Worm (Caenorhabditis elegans) whole organism, L2 larva: Measurements from ENCODE around the gene hpo-33.

Experiments
- C34F6.9 ChIP-seq: fragments of 150-350 bp; optimal IDR thresholded peaks from 2 replicates; lab custom pipeline; 2014; ENCODE audit warnings: missing biosample characterization, missing genetic modification characterization
- F13H6.1 ChIP-seq: sonication (generic microtip); optimal IDR thresholded peaks from 2 replicates; lab custom pipeline; 2016; ENCODE audit warnings: missing genetic modification characterization, missing compliant biosample characterization
- Y55F3AM.14 ChIP-seq: fragments of 200-800 bp; sonication (Bioruptor generic); optimal IDR thresholded peaks from 2 replicates; lab custom pipeline; 2018; ENCODE audit warnings: mild to moderate bottlenecking, missing genetic modification characterization, missing compliant biosample characterization
- ZK546.5 ChIP-seq: sonication (generic microtip); optimal IDR thresholded peaks from 2 replicates; lab custom pipeline; 2017; ENCODE audit warnings: missing biosample characterization, missing genetic modification characterization
- elt-3 ChIP-seq: sonication (generic microtip); optimal IDR thresholded peaks from 2 replicates; lab custom pipeline; 2017; ENCODE audit warnings: missing biosample characterization, missing genetic modification characterization
- fos-1 ChIP-seq: fragments of 150-350 bp; optimal IDR thresholded peaks from 2 replicates; lab custom pipeline; 2014; ENCODE audit warnings: missing biosample characterization, missing genetic modification characterization
- gmeb-1 ChIP-seq: fragments of 150-350 bp; optimal IDR thresholded peaks from 2 replicates; lab custom pipeline; 2014; ENCODE audit warnings: missing biosample characterization, missing genetic modification characterization
- lin-39 ChIP-seq: fragments of 150-350 bp; optimal IDR thresholded peaks from 2 replicates; lab custom pipeline; 2014; ENCODE audit warnings: missing biosample characterization, missing genetic modification reagents, missing genetic modification characterization
- nhr-12 ChIP-seq: fragments of 150-350 bp; optimal IDR thresholded peaks from 2 replicates; lab custom pipeline; 2014; ENCODE audit warnings: missing biosample characterization, missing genetic modification characterization
- nhr-129 ChIP-seq: fragments of 150-350 bp; optimal IDR thresholded peaks from 2 replicates; lab custom pipeline; 2014; ENCODE audit warnings: missing biosample characterization, missing genetic modification characterization
- nhr-23 ChIP-seq: fragments of 150-350 bp; optimal IDR thresholded peaks from 2 replicates; lab custom pipeline; 2014; ENCODE audit warnings: missing biosample characterization, missing genetic modification reagents, missing genetic modification characterization
- skn-1 ChIP-seq: sonication (generic microtip); optimal IDR thresholded peaks from 2 replicates; lab custom pipeline; 2017; ENCODE audit warnings: missing biosample characterization, missing genetic modification characterization
- sma-3 ChIP-seq: sonication (generic microtip); optimal IDR thresholded peaks from 2 replicates; lab custom pipeline; 2016; ENCODE audit warnings: missing genetic modification reagents, missing genetic modification characterization, missing compliant biosample characterization
- sma-9 ChIP-seq, 2 experiments: fragments of 150-350 bp in 1 of 2; sonication (generic microtip) in 1 of 2; optimal IDR thresholded peaks; 2 replicates each; lab custom pipeline; 2014 to 2016; ENCODE audit warnings: missing genetic modification characterization in 2 of 2, mild to moderate bottlenecking in 1 of 2, missing biosample characterization in 1 of 2, missing compliant biosample characterization in 1 of 2, missing genetic modification reagents in 1 of 2, moderate library complexity in 1 of 2
- snpc-4 ChIP-seq: fragments of 150-350 bp; optimal IDR thresholded peaks from 2 replicates; lab custom pipeline; 2014; ENCODE audit warnings: missing biosample characterization, missing genetic modification characterization
- unc-55 ChIP-seq: fragments of 150-350 bp; sonication (generic microtip); optimal IDR thresholded peaks from 3 replicates; lab custom pipeline; 2014; ENCODE audit warnings: missing biosample characterization, missing genetic modification reagents, missing genetic modification characterization
- unc-62 ChIP-seq: fragments of 150-350 bp; optimal IDR thresholded peaks from 2 replicates; lab custom pipeline; 2014; ENCODE audit warnings: missing biosample characterization, missing genetic modification reagents, missing genetic modification characterization
- zag-1 ChIP-seq: fragments of 150-350 bp; optimal IDR thresholded peaks from 2 replicates; lab custom pipeline; 2014; ENCODE audit warnings: missing biosample characterization, missing genetic modification characterization

hpo-33 gene

ce11 chrV:17079795-17080194 is 37.4 kb downstream of the hpo-33 start, which contains the start of gene srw-20:
Gene srw-20 (minus strand): TSS chrV:17079895.
- no peak for TF ChIP-seq Y55F3AM.14

- no peak for TF ChIP-seq nhr-23
Measured at ce11 chrV:17082718-17083117, 40.4 kb downstream of the hpo-33 start, which contains the start of gene T05E12.9. Gene T05E12.9 (minus strand): TSS chrV:17082818.

- no peak for TF ChIP-seq F13H6.1 (tag; lab: Kevin White, UChicago)
- no peak for TF ChIP-seq gmeb-1 (tag; lab: Kevin White, UChicago)
- TF ChIP-seq lin-39: no peak
- no peak for TF ChIP-seq nhr-129
- TF ChIP-seq ZK546.5 (tag; lab: Kevin White, UChicago): no peak
- TF ChIP-seq unc-62: no peak
- no peak for TF ChIP-seq sma-9 (GFP tag; optimal IDR thresholded peaks at IDR 0.05; lab: Kevin White, UChicago)
- no peak for TF ChIP-seq sma-9 (tag; optimal IDR thresholded peaks at IDR 0.05; lab: Kevin White, UChicago)
Measured at ce11 chrV:17089342-17089741, 47.0 kb downstream of the hpo-33 start, which contains the start of gene T05E12.6. Gene T05E12.6 (minus strand): TSS chrV:17089442.

ce11 chrV:17089931-17090429 is 47.6 kb downstream of the hpo-33 start, which contains the start of gene srh-237:
Gene srh-237 (plus strand): TSS chrV:17090379.
- TF ChIP-seq sma-3 (GFP tag; lab: Kevin White, UChicago): no peak
- peak; percentile 68 for TF ChIP-seq fos-1 (tag; lab: Kevin White, UChicago)

ce11 chrV:17092262-17092661 is 49.9 kb downstream of the hpo-33 start, which contains the start of gene ZK218.1:
Gene ZK218.1 (plus strand): TSS chrV:17092562.
- TF ChIP-seq elt-3 (no peak), nhr-12 (tag; lab: Kevin White, UChicago) (no peak), C34F6.9 (tag; lab: Kevin White, UChicago) (no peak), unc-55 (GFP tag; lab: Kevin White, UChicago) (no peak), ZK546.5 (tag; lab: Kevin White, UChicago) (no peak), zag-1 (tag; lab: Kevin White, UChicago) (no peak), nhr-129 (no peak), sma-3 (GFP tag; lab: Kevin White, UChicago) (no peak), snpc-4 (tag; lab: Kevin White, UChicago) (no peak), skn-1 (no peak)
